Fruit fly (Drosophila melanogaster) whole organism, embryonic: Measurements from ENCODE around the gene EMC6.

Experiments used
- Ada2b ChIP-seq: fragments of 200-800 bp; sonication (Bioruptor generic); IDR thresholded peaks from 2 replicates; pipeline ENCODE4 v1.3.6; 2022; ENCODE audit warnings: missing biosample characterization, missing genetic modification characterization
- Awh ChIP-seq: fragments of 200-800 bp; sonication (Bioruptor generic); IDR thresholded peaks from 2 replicates; pipeline ENCODE4, ENCODE4 v1.3.6; 2022; ENCODE audit warnings: missing biosample characterization, missing genetic modification characterization
- Bgb ChIP-seq: fragments of 200-800 bp; sonication (Bioruptor generic); IDR thresholded peaks from 2 replicates; pipeline ENCODE4 v1.3.6; 2022; ENCODE audit warnings: missing biosample characterization, missing genetic modification characterization; ENCODE audit not compliant: partially characterized antibody
- BtbVII ChIP-seq: fragments of 200-800 bp; sonication (Bioruptor generic); optimal IDR thresholded peaks from 3 replicates; lab custom pipeline; 2017; ENCODE audit warnings: missing biosample characterization, mild to moderate bottlenecking, missing genetic modification characterization
- CG10654 ChIP-seq: fragments of 200-800 bp; sonication (Bioruptor generic); optimal IDR thresholded peaks from 2 replicates; lab custom pipeline; 2016; ENCODE audit warnings: missing biosample characterization, missing genetic modification characterization
- CG12104 ChIP-seq: fragments of 200-800 bp; sonication (Bioruptor generic); optimal IDR thresholded peaks from 3 replicates; lab custom pipeline; 2016; ENCODE audit warnings: missing biosample characterization, missing genetic modification characterization
- CG12219 ChIP-seq: fragments of 200-800 bp; sonication (Bioruptor generic); optimal IDR thresholded peaks from 3 replicates; lab custom pipeline; 2018; ENCODE audit warnings: missing biosample characterization, mild to moderate bottlenecking, missing genetic modification characterization
- CG13296 ChIP-seq: fragments of 200-800 bp; sonication (Bioruptor generic); optimal IDR thresholded peaks from 3 replicates; lab custom pipeline; 2018; ENCODE audit warnings: missing biosample characterization, mild to moderate bottlenecking, missing genetic modification characterization
- CG13624 ChIP-seq: fragments of 200-800 bp; sonication (Bioruptor generic); optimal IDR thresholded peaks from 2 replicates; lab custom pipeline; 2016; ENCODE audit warnings: missing biosample characterization, missing genetic modification characterization
- CG14050 ChIP-seq: fragments of 200-800 bp; sonication (Bioruptor generic); IDR thresholded peaks from 3 replicates; pipeline ENCODE4 v1.3.6; 2022; ENCODE audit warnings: missing biosample characterization, missing genetic modification characterization
- CG1529 ChIP-seq: fragments of 200-800 bp; sonication (Bioruptor generic); optimal IDR thresholded peaks from 3 replicates; lab custom pipeline; 2018; ENCODE audit warnings: missing biosample characterization, missing genetic modification characterization
- CG16813 ChIP-seq: fragments of 200-800 bp; sonication (Bioruptor generic); IDR thresholded peaks from 3 replicates; pipeline ENCODE4 v1.3.6; 2022; ENCODE audit warnings: missing biosample characterization, missing genetic modification characterization; ENCODE audit not compliant: partially characterized antibody
- CG16863 ChIP-seq: fragments of 200-800 bp; sonication (Bioruptor generic); optimal IDR thresholded peaks from 3 replicates; lab custom pipeline; 2016; ENCODE audit warnings: missing biosample characterization, missing genetic modification characterization
- CG17829 ChIP-seq: fragments of 200-800 bp; optimal IDR thresholded peaks from 2 replicates; lab custom pipeline; 2019; ENCODE audit warnings: missing biosample characterization, mild to moderate bottlenecking, missing genetic modification characterization, moderate library complexity
- CG30403 ChIP-seq: fragments of 200-800 bp; sonication (Bioruptor generic); optimal IDR thresholded peaks from 3 replicates; lab custom pipeline; 2016; ENCODE audit warnings: missing biosample characterization, missing genetic modification characterization
- CG3163 ChIP-seq: fragments of 200-800 bp; sonication (Bioruptor generic); optimal IDR thresholded peaks from 3 replicates; lab custom pipeline; 2016; ENCODE audit warnings: missing biosample characterization, missing genetic modification characterization
- CG3281 ChIP-seq: fragments of 200-800 bp; sonication (Bioruptor generic); optimal IDR thresholded peaks from 3 replicates; lab custom pipeline; 2017; ENCODE audit warnings: missing biosample characterization, mild to moderate bottlenecking, missing genetic modification characterization
- CG4282 ChIP-seq: fragments of 200-800 bp; sonication (Bioruptor generic); optimal IDR thresholded peaks from 2 replicates; lab custom pipeline; 2016; ENCODE audit warnings: missing biosample characterization, missing genetic modification characterization
- CG4360 ChIP-seq: fragments of 200-800 bp; sonication (Bioruptor generic); IDR thresholded peaks from 2 replicates; pipeline ENCODE4 v1.3.6; 2022; ENCODE audit warnings: missing biosample characterization, missing genetic modification characterization
- CG5953 ChIP-seq: fragments of 200-800 bp; sonication (Bioruptor generic); IDR thresholded peaks from 2 replicates; pipeline ENCODE4 v1.3.6; 2022; ENCODE audit warnings: missing biosample characterization, missing genetic modification characterization
- CG8478 ChIP-seq: fragments of >200 bp; optimal IDR thresholded peaks from 2 replicates; lab custom pipeline; 2018
- CG9817 ChIP-seq: fragments of 200-800 bp; sonication (Bioruptor generic); optimal IDR thresholded peaks from 2 replicates; lab custom pipeline; 2018; ENCODE audit warnings: missing biosample characterization, mild to moderate bottlenecking, missing genetic modification characterization, moderate library complexity
- Dbx ChIP-seq: fragments of 200-800 bp; sonication (Bioruptor generic); IDR thresholded peaks from 3 replicates; pipeline ENCODE4 v1.3.6; 2022; ENCODE audit warnings: missing biosample characterization, missing genetic modification characterization
- Drgx ChIP-seq: fragments of 200-800 bp; sonication (Bioruptor generic); IDR thresholded peaks from 2 replicates; pipeline ENCODE4 v1.3.6; 2022; ENCODE audit warnings: missing biosample characterization, missing genetic modification characterization
- HLHmδ ChIP-seq: fragments of 200-800 bp; sonication (Bioruptor generic); optimal IDR thresholded peaks from 2 replicates; lab custom pipeline; 2018; ENCODE audit warnings: missing biosample characterization, mild to moderate bottlenecking, missing genetic modification characterization, moderate library complexity
- Jarid2 ChIP-seq: fragments of 200-800 bp; sonication (Bioruptor generic); optimal IDR thresholded peaks from 3 replicates; lab custom pipeline; 2017; ENCODE audit warnings: mild to moderate bottlenecking, missing biosample characterization, missing genetic modification reagents, missing genetic modification characterization
- Pdp1 ChIP-seq, 2 experiments: fragments of 200-800 bp; sonication (Bioruptor generic); optimal IDR thresholded peaks; 3 replicates each; lab custom pipeline; 2016; ENCODE audit warnings: missing biosample characterization in 2 of 2, missing genetic modification characterization in 2 of 2, mild to moderate bottlenecking in 1 of 2, moderate library complexity in 1 of 2
- Sox100B ChIP-seq: fragments of 200-800 bp; sonication (Bioruptor generic); optimal IDR thresholded peaks from 3 replicates; lab custom pipeline; 2018; ENCODE audit warnings: missing biosample characterization, mild to moderate bottlenecking, missing genetic modification characterization
- Taf1 ChIP-seq: fragments of 200-800 bp; sonication (Bioruptor generic); IDR thresholded peaks from 2 replicates; pipeline ENCODE4 v1.3.6; 2022; ENCODE audit warnings: missing biosample characterization, missing genetic modification characterization
- ab ChIP-seq: fragments of 200-800 bp; sonication (Bioruptor generic); optimal IDR thresholded peaks from 2 replicates; lab custom pipeline; 2016; ENCODE audit warnings: missing biosample characterization, missing genetic modification characterization
- ac ChIP-seq: fragments of 200-800 bp; sonication (Bioruptor generic); optimal IDR thresholded peaks from 3 replicates; lab custom pipeline; 2017; ENCODE audit warnings: missing biosample characterization, mild to moderate bottlenecking, missing genetic modification characterization
- aop ChIP-seq: fragments of 200-800 bp; sonication (Bioruptor generic); IDR thresholded peaks from 2 replicates; pipeline ENCODE4 v1.3.6; 2022; ENCODE audit warnings: missing biosample characterization, missing genetic modification characterization
- ato ChIP-seq: fragments of 200-800 bp; sonication (Bioruptor generic); IDR thresholded peaks from 2 replicates; pipeline ENCODE4 v1.3.6; 2022; ENCODE audit warnings: missing biosample characterization, missing genetic modification characterization; ENCODE audit not compliant: partially characterized antibody
- corto ChIP-seq: fragments of 200-800 bp; sonication (Bioruptor generic); optimal IDR thresholded peaks from 2 replicates; lab custom pipeline; 2016; ENCODE audit warnings: missing biosample characterization, mild to moderate bottlenecking, missing genetic modification characterization, moderate library complexity
- croc ChIP-seq: fragments of 200-800 bp; sonication (Bioruptor generic); conservative IDR thresholded peaks from 3 replicates; pipeline ENCODE4 v1.3.6; 2022; ENCODE audit warnings: missing biosample characterization, missing genetic modification characterization
- crol ChIP-seq: fragments of 200-800 bp; sonication (Bioruptor generic); IDR thresholded peaks from 2 replicates; pipeline ENCODE4 v1.3.6; 2022; ENCODE audit warnings: missing biosample characterization, missing genetic modification characterization
- fru ChIP-seq: fragments of >200 bp; optimal IDR thresholded peaks from 2 replicates; lab custom pipeline; 2017
- fu2 ChIP-seq: fragments of 200-800 bp; sonication (Bioruptor generic); optimal IDR thresholded peaks from 2 replicates; lab custom pipeline; 2016; ENCODE audit warnings: missing biosample characterization, missing genetic modification characterization
- gce ChIP-seq: fragments of 200-800 bp; sonication (Bioruptor generic); IDR thresholded peaks from 3 replicates; pipeline ENCODE4 v1.3.6; 2022; ENCODE audit warnings: missing biosample characterization, missing genetic modification characterization
- gem ChIP-seq: fragments of 200-800 bp; sonication (Bioruptor generic); optimal IDR thresholded peaks from 2 replicates; lab custom pipeline; 2019; ENCODE audit warnings: missing biosample characterization, mild to moderate bottlenecking, missing genetic modification characterization, moderate library complexity
- ken ChIP-seq: fragments of 200-800 bp; sonication (Bioruptor generic); IDR thresholded peaks from 3 replicates; pipeline ENCODE4 v1.3.6; 2022; ENCODE audit warnings: missing biosample characterization, missing genetic modification characterization
- lov ChIP-seq, 2 experiments: fragments of 200-800 bp in 1 of 2; fragments of >200 bp in 1 of 2; sonication (Bioruptor generic) in 1 of 2; IDR thresholded peaks in 1 of 2; optimal IDR thresholded peaks in 1 of 2; 2 replicates in 1 of 2; 3 replicates in 1 of 2; pipeline versions ENCODE4 v1.3.6 to Lab custom; 2017 to 2022; ENCODE audit warnings: missing biosample characterization in 1 of 2, missing genetic modification characterization in 1 of 2
- mld ChIP-seq: fragments of 200-800 bp; sonication (Bioruptor generic); IDR thresholded peaks from 3 replicates; pipeline ENCODE4 v1.3.6; 2022; ENCODE audit warnings: missing biosample characterization, missing genetic modification characterization; ENCODE audit not compliant: partially characterized antibody
- nau ChIP-seq: fragments of 200-800 bp; sonication (Bioruptor generic); optimal IDR thresholded peaks from 3 replicates; lab custom pipeline; 2017; ENCODE audit warnings: missing biosample characterization, mild to moderate bottlenecking, missing genetic modification characterization, missing genetic modification reagents
- nmo ChIP-seq: fragments of 200-800 bp; sonication (Bioruptor generic); optimal IDR thresholded peaks from 2 replicates; lab custom pipeline; 2018; ENCODE audit warnings: missing biosample characterization, mild to moderate bottlenecking, missing genetic modification characterization, moderate library complexity
- rib ChIP-seq: fragments of 200-800 bp; sonication (Bioruptor generic); IDR thresholded peaks from 2 replicates; pipeline ENCODE4 v1.3.6; 2022; ENCODE audit warnings: missing biosample characterization, missing genetic modification characterization
- seq ChIP-seq: fragments of 200-800 bp; sonication (Bioruptor generic); IDR thresholded peaks from 2 replicates; pipeline ENCODE4 v1.3.6; 2022; ENCODE audit warnings: missing biosample characterization, missing genetic modification characterization
- stc ChIP-seq: fragments of 200-800 bp; sonication (Bioruptor generic); IDR thresholded peaks from 2 replicates; pipeline ENCODE4 v1.3.6; 2022; ENCODE audit warnings: missing biosample characterization, missing genetic modification characterization
- tio ChIP-seq: fragments of 200-800 bp; sonication (Bioruptor generic); optimal IDR thresholded peaks from 2 replicates; lab custom pipeline; 2017; ENCODE audit warnings: missing biosample characterization, missing genetic modification characterization, inconsistent platforms
- ttk ChIP-seq: fragments of 200-800 bp; sonication (Bioruptor generic); IDR thresholded peaks from 2 replicates; pipeline ENCODE4 v2.1.2; 2022; ENCODE audit warnings: missing biosample characterization, missing genetic modification characterization
- vfl ChIP-seq: fragments of 200-800 bp; sonication (Bioruptor generic); optimal IDR thresholded peaks from 2 replicates; lab custom pipeline; 2016; ENCODE audit warnings: missing biosample characterization, missing genetic modification characterization
- vnd ChIP-seq: fragments of 200-800 bp; sonication (Bioruptor generic); IDR thresholded peaks from 3 replicates; pipeline ENCODE4 v1.3.6; 2022; ENCODE audit warnings: missing biosample characterization, missing genetic modification characterization; ENCODE audit not compliant: partially characterized antibody
- wor ChIP-seq: fragments of 200-800 bp; sonication (Bioruptor generic); IDR thresholded peaks from 2 replicates; pipeline ENCODE4 v1.3.6; 2022; ENCODE audit warnings: missing biosample characterization, missing genetic modification characterization

EMC6 gene

dm6 chr3R:25056016-25056415 lies 31.2 kb upstream of the EMC6 start, which contains the start of the genes CG31111 and stac (continued):
- TF ChIP-seq Drgx (GFP tag; lab: Robert Waterston, UW) (no peak), CG1529 (GFP tag; lab: Kevin White, UChicago) (no peak), CG8478 (lab: Kevin White, UChicago) (no peak), vfl (GFP tag; lab: Kevin White, UChicago) (no peak), CG5953 (GFP tag; lab: Robert Waterston, UW) (no peak), gem (no peak), ab (GFP tag; lab: Kevin White, UChicago) (no peak), ken (GFP tag; lab: Robert Waterston, UW) (no peak), seq (GFP tag; lab: Robert Waterston, UW) (no peak), CG3281 (GFP tag; lab: Kevin White, UChicago) (no peak), HLHmδ (GFP tag; lab: Kevin White, UChicago) (no peak), CG3163 (no peak), Dbx (GFP tag; lab: Robert Waterston, UW) (no peak), lov (optimal IDR thresholded peaks at IDR 0.05; lab: Kevin White, UChicago) (no peak), lov (GFP tag; IDR thresholded peaks at IDR 0.05; lab: Robert Waterston, UW) (no peak), Awh (no peak), Bgb (GFP tag; lab: Robert Waterston, UW) (no peak), CG16813 (GFP tag; lab: Robert Waterston, UW) (no peak), CG14050 (GFP tag; lab: Robert Waterston, UW) (no peak), wor (GFP tag; lab: Robert Waterston, UW) (no peak), BtbVII (no peak), CG13296 (GFP tag; lab: Kevin White, UChicago) (no peak), mld (GFP tag; lab: Robert Waterston, UW) (no peak), croc (GFP tag; lab: Robert Waterston, UW) (no peak), Taf1 (no peak), gce (GFP tag; lab: Robert Waterston, UW) (no peak), vnd (GFP tag; lab: Robert Waterston, UW) (no peak), CG30403 (GFP tag; lab: Kevin White, UChicago) (no peak), CG12104 (GFP tag; lab: Kevin White, UChicago) (no peak), ttk (no peak), CG9817 (tag; lab: Kevin White, UChicago) (no peak), ato (GFP tag; lab: Robert Waterston, UW) (no peak), CG12219 (GFP tag; lab: Kevin White, UChicago) (no peak), tio (GFP tag; lab: Kevin White, UChicago) (no peak), aop (GFP tag; lab: Robert Waterston, UW) (no peak), corto (GFP tag; lab: Kevin White, UChicago) (no peak), nau (GFP tag; lab: Kevin White, UChicago) (no peak), CG13624 (no peak), Pdp1 (GFP tag; optimal IDR thresholded peaks at IDR 0.05; lab: Kevin White, UChicago) (peak in 1 of 2 experiments; percentile 0), stc (GFP tag; lab: Robert Waterston, UW) (no peak), CG17829 (tag; lab: Kevin White, UChicago) (no peak), fu2 (GFP tag; lab: Kevin White, UChicago) (no peak), CG4360 (GFP tag; lab: Robert Waterston, UW) (peak; percentile 66; the same call in 1 of the 2 replicates), CG4282 (GFP tag; lab: Kevin White, UChicago) (no peak), Jarid2 (no peak), Sox100B (GFP tag; lab: Kevin White, UChicago) (no peak), fru (lab: Kevin White, UChicago) (no peak), Ada2b (GFP tag; lab: Robert Waterston, UW) (no peak), CG10654 (GFP tag; lab: Kevin White, UChicago) (no peak), CG16863 (GFP tag; lab: Kevin White, UChicago) (no peak), nmo (GFP tag; lab: Kevin White, UChicago) (no peak), ac (no peak), rib (GFP tag; lab: Robert Waterston, UW) (no peak), crol (GFP tag; lab: Robert Waterston, UW) (no peak)
